Fruit fly (Drosophila melanogaster) whole organism, adult: Measurements from ENCODE around the gene CG12071.
A peak's percentile ranks its signal among the peaks of the same experiment; 100 is the strongest.

Source experiments
- CG11617 ChIP-seq: fragments of 200-800 bp; sonication (Bioruptor generic); optimal IDR thresholded peaks from 2 replicates; lab custom pipeline; 2017; ENCODE audit warnings: mild to moderate bottlenecking, missing biosample characterization, missing genetic modification reagents, missing genetic modification characterization
- CG12768 ChIP-seq: fragments of 200-800 bp; sonication (Bioruptor generic); optimal IDR thresholded peaks from 2 replicates; lab custom pipeline; 2017; ENCODE audit warnings: missing biosample characterization, missing genetic modification characterization, mild to moderate bottlenecking, moderate library complexity, missing genetic modification reagents
- CG14711 ChIP-seq: fragments of 200-800 bp; sonication (Bioruptor generic); optimal IDR thresholded peaks from 2 replicates; lab custom pipeline; 2018; ENCODE audit warnings: missing biosample characterization, mild to moderate bottlenecking, missing genetic modification characterization, moderate library complexity
- CG1620 ChIP-seq: fragments of 200-800 bp; sonication (Bioruptor generic); optimal IDR thresholded peaks from 2 replicates; lab custom pipeline; 2016; ENCODE audit warnings: missing biosample characterization, missing genetic modification characterization
- CG33017 ChIP-seq: fragments of 200-800 bp; sonication (Bioruptor generic); optimal IDR thresholded peaks from 2 replicates; lab custom pipeline; 2018; ENCODE audit warnings: missing biosample characterization, mild to moderate bottlenecking, missing genetic modification characterization, moderate library complexity
- CG5204 ChIP-seq: fragments of 200-800 bp; sonication (Bioruptor generic); optimal IDR thresholded peaks from 2 replicates; lab custom pipeline; 2016; ENCODE audit warnings: missing biosample characterization, missing genetic modification characterization
- CG7045 ChIP-seq: fragments of 200-800 bp; sonication (Bioruptor generic); optimal IDR thresholded peaks from 2 replicates; lab custom pipeline; 2017; ENCODE audit warnings: missing biosample characterization, mild to moderate bottlenecking, missing genetic modification characterization
- CG7101 ChIP-seq: fragments of 200-800 bp; sonication (Bioruptor generic); optimal IDR thresholded peaks from 2 replicates; lab custom pipeline; 2018; ENCODE audit warnings: missing biosample characterization, mild to moderate bottlenecking, missing genetic modification characterization, moderate library complexity
- Clk ChIP-seq: fragments of 200-800 bp; sonication (Bioruptor generic); optimal IDR thresholded peaks from 2 replicates; lab custom pipeline; 2017; ENCODE audit warnings: missing biosample characterization, missing genetic modification characterization
- Crg-1 ChIP-seq: fragments of 200-800 bp; sonication (Bioruptor generic); optimal IDR thresholded peaks from 2 replicates; lab custom pipeline; 2016; ENCODE audit warnings: missing biosample characterization, missing genetic modification characterization
- Hr96 ChIP-seq: fragments of 200-800 bp; sonication (Bioruptor generic); optimal IDR thresholded peaks from 2 replicates; lab custom pipeline; 2016; ENCODE audit warnings: missing biosample characterization, missing genetic modification characterization
- Mnt ChIP-seq: fragments of 200-800 bp; sonication (Bioruptor generic); optimal IDR thresholded peaks from 2 replicates; lab custom pipeline; 2016; ENCODE audit warnings: missing biosample characterization, mild to moderate bottlenecking, missing genetic modification characterization
- bab1 ChIP-seq: fragments of 200-800 bp; sonication (Bioruptor generic); optimal IDR thresholded peaks from 3 replicates; lab custom pipeline; 2019; ENCODE audit warnings: missing biosample characterization, mild to moderate bottlenecking, missing genetic modification characterization, moderate library complexity
- cic ChIP-seq: fragments of 200-800 bp; sonication (Bioruptor generic); optimal IDR thresholded peaks from 2 replicates; lab custom pipeline; 2017; ENCODE audit warnings: missing biosample characterization, mild to moderate bottlenecking, missing genetic modification characterization, moderate library complexity
- cnc ChIP-seq, 2 experiments: fragments of >200 bp; optimal IDR thresholded peaks; 2 replicates each; lab custom pipeline; 2017
- kay ChIP-seq: fragments of 200-800 bp; sonication (Bioruptor generic); peaks from one replicate; lab custom pipeline; 2016; ENCODE audit warnings: missing biosample characterization, missing genetic modification characterization, borderline replicate concordance
- ovo ChIP-seq: fragments of 200-800 bp; sonication (Bioruptor generic); optimal IDR thresholded peaks from 2 replicates; lab custom pipeline; 2016; ENCODE audit warnings: missing biosample characterization, missing genetic modification characterization
- pad ChIP-seq: fragments of 200-800 bp; sonication (Bioruptor generic); optimal IDR thresholded peaks from 3 replicates; lab custom pipeline; 2017; ENCODE audit warnings: missing biosample characterization, missing genetic modification characterization, mild to moderate bottlenecking, moderate library complexity, missing genetic modification reagents
- tj ChIP-seq: fragments of 200-800 bp; sonication (Bioruptor generic); optimal IDR thresholded peaks from 3 replicates; lab custom pipeline; 2017; ENCODE audit warnings: missing biosample characterization, mild to moderate bottlenecking, missing genetic modification characterization, moderate library complexity
- toe ChIP-seq: fragments of 200-800 bp; sonication (Bioruptor generic); optimal IDR thresholded peaks from 2 replicates; lab custom pipeline; 2016; ENCODE audit warnings: missing biosample characterization, missing genetic modification characterization

CG12071 gene

DNA sequence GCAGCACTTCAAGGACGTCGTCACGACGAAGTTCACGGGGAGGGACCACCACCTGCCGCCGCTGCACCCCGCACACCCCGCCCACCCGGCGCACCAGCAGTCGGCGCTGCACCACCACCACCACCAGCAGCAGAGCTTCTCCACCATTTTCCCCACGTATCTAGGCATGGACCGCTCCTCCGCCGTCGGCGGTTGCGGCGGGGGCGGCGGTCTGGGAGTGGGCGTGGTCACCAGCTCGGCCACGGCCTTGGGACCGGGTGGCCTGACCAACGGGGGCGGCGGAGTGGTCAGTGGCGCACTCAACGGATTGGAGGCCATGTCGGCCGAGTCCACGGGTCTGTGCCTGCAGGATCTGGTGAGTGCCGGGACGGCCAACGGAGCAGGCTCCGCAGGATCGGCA is 35.2 kb upstream of the CG12071 start:
- no peak for TF ChIP-seq CG14711

DNA sequence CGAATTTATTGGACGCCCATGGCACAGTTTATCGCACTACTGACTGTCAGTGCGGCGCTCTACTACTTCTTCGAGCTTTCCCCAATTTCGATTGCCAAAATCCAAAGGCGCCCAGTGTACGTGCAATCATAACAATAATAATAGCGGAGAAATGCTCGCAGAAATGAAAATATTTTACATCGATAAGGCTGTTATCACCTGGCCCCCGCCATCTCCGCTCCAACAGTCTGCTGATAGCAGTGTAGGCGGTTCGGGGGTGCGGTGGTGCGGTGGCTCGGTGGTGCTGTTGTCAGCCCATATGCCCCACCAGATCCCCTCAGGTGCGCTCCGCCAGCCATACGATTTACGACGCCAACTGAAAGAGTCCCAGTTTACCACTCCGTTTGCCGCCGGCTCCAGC is 34.4 kb upstream of the CG12071 start:
- TF ChIP-seq CG11617 (GFP tag; lab: Kevin White, UChicago) (peak; percentile 28), CG7101 (tag; lab: Kevin White, UChicago) (no peak), tj (GFP tag; lab: Kevin White, UChicago) (peak; percentile 13), Clk (peak; percentile 28), pad (peak; percentile 14), CG12768 (no peak), Hr96 (peak; percentile 5), CG14711 (no peak), Mnt (no peak), Crg-1 (GFP tag; lab: Kevin White, UChicago) (no peak), cic (no peak)

DNA sequence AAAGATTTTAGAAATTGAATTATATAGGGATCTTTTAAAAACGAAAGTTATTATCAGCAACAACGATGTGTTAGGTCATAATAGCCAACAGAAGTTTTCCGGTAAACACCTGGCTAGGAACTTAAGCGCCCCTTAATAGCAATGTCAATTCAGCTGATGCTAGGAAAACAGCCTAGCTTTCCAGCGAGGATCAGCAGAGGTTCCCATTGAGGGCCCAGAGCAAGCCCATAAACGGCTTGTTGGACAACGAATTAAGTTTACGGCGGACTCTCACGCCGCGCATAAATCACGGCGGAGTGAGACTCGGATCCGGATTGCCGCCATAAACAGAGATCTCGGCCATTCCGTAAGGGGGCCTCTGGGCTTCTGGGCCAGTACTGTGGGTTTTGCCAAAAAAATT is 32.9 kb upstream of the CG12071 start:
- TF ChIP-seq Mnt (no peak), bab1 (GFP tag; lab: Kevin White, UChicago) (no peak), Clk (no peak), CG7101 (tag; lab: Kevin White, UChicago) (peak; percentile 38), Hr96 (no peak), CG1620 (GFP tag; lab: Kevin White, UChicago) (no peak), CG5204 (GFP tag; lab: Kevin White, UChicago) (no peak), pad (no peak), kay (GFP tag; lab: Kevin White, UChicago) (no peak), CG14711 (no peak), ovo (GFP tag; lab: Kevin White, UChicago) (no peak), CG7045 (GFP tag; lab: Kevin White, UChicago) (peak; percentile 62), CG12768 (peak; percentile 37), CG33017 (tag; lab: Kevin White, UChicago) (peak; percentile 29), cnc (optimal IDR thresholded peaks at IDR 0.05; lab: Kevin White, UChicago) (no peak), toe (no peak), Crg-1 (GFP tag; lab: Kevin White, UChicago) (no peak), cic (peak; percentile 54), CG11617 (GFP tag; lab: Kevin White, UChicago) (peak; percentile 39), tj (GFP tag; lab: Kevin White, UChicago) (no peak)

DNA sequence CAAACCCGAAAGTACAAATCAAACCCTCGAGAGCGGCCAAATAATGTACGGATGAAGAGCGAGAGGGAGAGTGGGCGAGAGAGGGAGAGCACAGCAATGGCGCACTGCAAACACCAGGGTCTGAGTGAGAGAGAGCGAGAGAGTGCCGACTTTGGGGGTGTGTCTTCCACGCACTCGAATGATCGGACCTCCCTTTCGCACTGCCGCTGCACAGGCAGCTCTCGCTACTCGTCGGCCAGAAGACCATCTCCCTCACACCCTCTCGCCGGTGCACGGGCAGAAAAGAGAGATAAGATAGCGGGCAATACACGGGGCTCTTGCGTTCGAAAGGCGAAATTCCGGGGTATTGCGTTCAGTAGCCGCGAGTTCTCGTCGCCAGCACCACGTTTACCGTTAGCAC is 31.6 kb upstream of the CG12071 start, which contains the start of gene Ptx1:
Gene Ptx1, plus strand, starts transcription at position 353 of the 400 bp plus-strand sequence.
- peak; percentile 1 for TF ChIP-seq toe
- no peak for TF ChIP-seq CG7045 (GFP tag; lab: Kevin White, UChicago)
- peak; percentile 65 for TF ChIP-seq pad
- no peak for TF ChIP-seq CG33017 (tag; lab: Kevin White, UChicago)
- peak; percentile 29 for TF ChIP-seq Mnt

DNA sequence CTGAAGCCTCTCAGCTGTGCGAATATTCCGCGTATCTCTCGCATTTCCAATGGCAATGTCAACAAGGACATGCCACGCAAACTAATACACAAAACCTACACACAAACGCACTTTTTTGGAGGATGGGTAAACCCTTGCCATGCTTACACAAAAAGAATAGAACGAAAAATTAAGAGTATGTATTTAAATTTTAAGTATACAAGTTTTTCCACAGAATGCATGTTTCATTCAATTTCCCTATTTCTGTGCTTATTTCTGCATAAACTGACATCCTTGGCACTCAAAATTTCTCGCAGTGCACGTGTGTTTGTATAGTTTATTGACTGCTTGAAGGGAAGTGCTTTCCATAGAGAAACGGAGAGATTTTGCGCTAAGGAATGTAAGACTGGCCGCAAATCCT is 29.0 kb upstream of the CG12071 start:
- TF ChIP-seq Clk (no peak), cic (no peak), Mnt (no peak), CG33017 (tag; lab: Kevin White, UChicago) (no peak), pad (no peak), CG12768 (no peak), Hr96 (no peak), ovo (GFP tag; lab: Kevin White, UChicago) (no peak), CG7045 (GFP tag; lab: Kevin White, UChicago) (no peak), Crg-1 (GFP tag; lab: Kevin White, UChicago) (no peak), toe (no peak), cnc (optimal IDR thresholded peaks at IDR 0.05; lab: Kevin White, UChicago) (no peak), CG11617 (GFP tag; lab: Kevin White, UChicago) (no peak), CG14711 (no peak), tj (GFP tag; lab: Kevin White, UChicago) (no peak), CG1620 (GFP tag; lab: Kevin White, UChicago) (no peak), bab1 (GFP tag; lab: Kevin White, UChicago) (no peak), CG5204 (GFP tag; lab: Kevin White, UChicago) (no peak), kay (GFP tag; lab: Kevin White, UChicago) (no peak)

DNA sequence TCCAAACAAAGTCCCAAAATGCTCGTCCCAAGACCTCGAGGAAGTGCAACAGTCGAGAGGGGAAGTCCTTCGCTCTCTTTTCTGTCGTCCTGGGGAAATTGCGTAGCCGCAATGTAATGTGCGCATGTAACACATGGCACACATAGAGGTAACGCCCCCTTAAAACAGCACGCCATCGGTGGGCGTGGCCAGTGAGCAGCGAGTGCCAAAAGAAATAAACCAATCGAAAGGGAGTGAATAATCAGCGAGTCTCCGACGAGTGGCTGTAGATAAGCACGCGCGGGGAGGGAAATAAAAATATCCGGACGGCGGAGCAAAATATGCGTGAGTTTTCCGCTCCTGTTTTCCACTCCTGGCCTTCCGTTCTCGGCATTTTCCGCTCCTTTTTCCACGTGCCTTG is 28.2 kb upstream of the CG12071 start:
- no peak for TF ChIP-seq Clk
- TF ChIP-seq pad: peak; percentile 70

DNA sequence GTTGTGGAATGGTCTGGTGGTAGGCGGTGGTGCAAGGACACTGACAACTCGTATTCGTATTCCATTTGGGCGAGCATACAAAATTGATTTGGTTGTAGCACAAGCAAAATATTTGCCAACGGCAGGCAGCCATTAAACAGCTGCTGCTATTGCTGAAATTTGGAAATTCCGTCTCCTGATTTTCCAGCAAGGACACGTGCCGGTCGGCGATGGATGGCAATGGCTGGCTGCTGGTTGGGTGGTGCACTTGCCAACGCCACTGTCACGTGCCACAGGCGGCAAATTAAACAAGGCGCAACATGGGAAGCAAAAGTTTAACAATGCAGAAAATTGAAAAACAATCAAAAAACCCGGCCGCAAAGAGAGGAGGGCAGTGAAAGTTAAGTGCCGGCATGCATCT is 23.2 kb upstream of the CG12071 start:
- no peak for TF ChIP-seq pad

DNA sequence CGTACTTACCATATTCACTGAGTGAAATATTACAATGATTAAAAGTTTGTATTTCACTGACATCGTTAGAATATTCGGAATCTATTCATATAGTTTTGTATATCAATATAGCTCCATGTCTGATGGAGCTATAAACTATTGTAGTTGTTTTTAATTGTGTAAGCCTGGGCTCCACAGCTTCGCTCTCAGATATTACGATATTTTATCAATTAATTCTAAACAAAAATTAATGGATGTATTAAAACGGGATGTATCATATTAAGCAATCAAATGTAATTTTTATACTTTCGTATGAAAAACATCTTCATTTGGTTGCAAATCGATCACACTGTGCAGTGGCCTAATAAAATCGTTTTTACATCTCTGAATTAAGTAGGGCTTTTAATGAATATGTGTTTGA is 21.2 kb upstream of the CG12071 start, which contains the start of gene CG33483:
Gene CG33483, minus strand, starts transcription at position 101 of the 400 bp plus-strand sequence.
- TF ChIP-seq Clk: no peak
- no peak for TF ChIP-seq bab1 (GFP tag; lab: Kevin White, UChicago)
- no peak for TF ChIP-seq CG7101 (tag; lab: Kevin White, UChicago)
- no peak for TF ChIP-seq CG1620 (GFP tag; lab: Kevin White, UChicago)
- no peak for TF ChIP-seq cnc (optimal IDR thresholded peaks at IDR 0.05; lab: Kevin White, UChicago)
- no peak for TF ChIP-seq CG33017 (tag; lab: Kevin White, UChicago)
- no peak for TF ChIP-seq tj (GFP tag; lab: Kevin White, UChicago)
- TF ChIP-seq CG14711: no peak
- TF ChIP-seq Mnt: no peak
- no peak for TF ChIP-seq ovo (GFP tag; lab: Kevin White, UChicago)
- TF ChIP-seq CG5204 (GFP tag; lab: Kevin White, UChicago): no peak
- TF ChIP-seq CG12768: no peak
- no peak for TF ChIP-seq kay (GFP tag; lab: Kevin White, UChicago)
- TF ChIP-seq Crg-1 (GFP tag; lab: Kevin White, UChicago): no peak
- no peak for TF ChIP-seq CG7045 (GFP tag; lab: Kevin White, UChicago)
- TF ChIP-seq CG11617 (GFP tag; lab: Kevin White, UChicago): no peak
- no peak for TF ChIP-seq cic
- TF ChIP-seq Hr96: no peak
- TF ChIP-seq toe: no peak
